Fruit fly (Drosophila melanogaster): ENCODE results near the gene CG7742.

CG7742 gene

DNA sequence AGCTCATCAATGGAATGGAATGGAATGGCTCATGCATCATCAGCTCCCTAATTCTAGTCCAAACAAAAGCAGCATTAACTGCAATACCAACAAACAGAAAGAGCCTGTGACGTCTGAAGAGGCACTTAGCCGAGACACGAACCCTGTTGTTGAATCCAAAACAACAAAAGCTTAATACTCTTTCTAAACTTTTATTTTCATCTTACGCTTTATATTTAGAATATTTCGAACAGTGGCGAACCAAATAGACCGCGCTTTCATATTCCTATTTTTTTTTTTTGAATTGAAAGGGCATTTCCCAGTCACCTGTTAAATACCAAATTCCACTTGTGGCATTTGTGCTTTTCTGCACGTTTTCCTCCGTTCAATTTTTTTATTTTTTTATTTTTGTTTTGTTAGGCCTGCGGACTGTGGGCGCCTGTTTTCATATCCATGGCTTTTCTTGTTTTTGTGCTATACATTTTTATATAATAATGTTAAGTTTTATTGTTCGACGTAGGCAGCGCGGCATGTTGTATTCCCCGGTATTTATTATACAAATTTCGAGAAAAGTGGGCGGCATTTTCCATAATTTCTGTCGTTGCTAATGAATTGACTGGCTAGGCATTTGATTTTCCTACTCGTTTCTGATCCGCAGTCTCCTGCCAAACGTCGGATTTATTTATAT lies 10.8 kb upstream of the CG7742 start:
- no peak for TF ChIP-seq CG8319 (GFP tag; optimal IDR thresholded peaks at IDR 0.05)
- no peak for TF ChIP-seq fd85E (GFP tag; optimal IDR thresholded peaks at IDR 0.05)
- peak; percentile 47; the same call in 1 of the 2 replicates for TF ChIP-seq CG11294 (GFP tag; IDR thresholded peaks at IDR 0.05)
- peak; percentile 86 for TF ChIP-seq eg (GFP tag; IDR thresholded peaks at IDR 0.05)
- TF ChIP-seq Ets96B (tag; optimal IDR thresholded peaks at IDR 0.05): no peak
- TF ChIP-seq fkh (GFP tag; optimal IDR thresholded peaks at IDR 0.05): no peak
- peak; percentile 57 for TF ChIP-seq Gug (GFP tag; IDR thresholded peaks at IDR 0.05)
- peak; percentile 64 for TF ChIP-seq CG32006 (GFP tag; optimal IDR thresholded peaks at IDR 0.05)
- TF ChIP-seq Sox14 (GFP tag; optimal IDR thresholded peaks at IDR 0.05): peak; percentile 34
- TF ChIP-seq CG11902 (GFP tag; optimal IDR thresholded peaks at IDR 0.05): no peak
- peak; percentile 7 for TF ChIP-seq CG6792 (GFP tag; optimal IDR thresholded peaks at IDR 0.05)
- no peak for TF ChIP-seq CG8632 (GFP tag; optimal IDR thresholded peaks at IDR 0.05)
- TF ChIP-seq CG6276 (GFP tag; optimal IDR thresholded peaks at IDR 0.05): peak; percentile 32
- no peak for TF ChIP-seq Hr39 (GFP tag; optimal IDR thresholded peaks at IDR 0.05)
- TF ChIP-seq Ets21C (GFP tag; optimal IDR thresholded peaks at IDR 0.05): peak; percentile 9
- TF ChIP-seq CG6808 (GFP tag; optimal IDR thresholded peaks at IDR 0.05): no peak
- TF ChIP-seq topi (GFP tag; optimal IDR thresholded peaks at IDR 0.05): peak; percentile 28
- no peak for TF ChIP-seq Eip78C (GFP tag)
- TF ChIP-seq spab (GFP tag; optimal IDR thresholded peaks at IDR 0.05): no peak
- peak; percentile 26 for TF ChIP-seq net (GFP tag; optimal IDR thresholded peaks at IDR 0.05)
- no peak for TF ChIP-seq Eip75B (GFP tag; optimal IDR thresholded peaks at IDR 0.05)
- TF ChIP-seq OdsH (GFP tag; optimal IDR thresholded peaks at IDR 0.05): peak; percentile 55
- peak; percentile 27 for TF ChIP-seq cyc (GFP tag; optimal IDR thresholded peaks at IDR 0.05)
- peak; percentile 38 for TF ChIP-seq Lpt (GFP tag; optimal IDR thresholded peaks at IDR 0.05)
- TF ChIP-seq acj6 (GFP tag; optimal IDR thresholded peaks at IDR 0.05): peak; percentile 46
- TF ChIP-seq Met (GFP tag; optimal IDR thresholded peaks at IDR 0.05): peak; percentile 48
- peak; percentile 79 for TF ChIP-seq CG8119 (GFP tag; IDR thresholded peaks at IDR 0.05)
- TF ChIP-seq Smox (GFP tag; optimal IDR thresholded peaks at IDR 0.05): no peak
- TF ChIP-seq CG10669 (GFP tag; optimal IDR thresholded peaks at IDR 0.05): no peak
- TF ChIP-seq CG3919 (GFP tag; optimal IDR thresholded peaks at IDR 0.05): peak; percentile 34
- TF ChIP-seq pdm3 (GFP tag; optimal IDR thresholded peaks at IDR 0.05): peak; percentile 49
- TF ChIP-seq dac (GFP tag; optimal IDR thresholded peaks at IDR 0.05): no peak
- peak; percentile 53 for TF ChIP-seq esn (GFP tag; optimal IDR thresholded peaks at IDR 0.05)
- no peak for TF ChIP-seq CG3032 (tag; optimal IDR thresholded peaks at IDR 0.05)
- TF ChIP-seq Hr4 (GFP tag; optimal IDR thresholded peaks at IDR 0.05): peak; percentile 75
- no peak for TF ChIP-seq Hr38 (GFP tag; optimal IDR thresholded peaks at IDR 0.05)
- TF ChIP-seq salr (GFP tag; optimal IDR thresholded peaks at IDR 0.05): peak in 1 of 2 experiments; percentile 4
- no peak for TF ChIP-seq ss (GFP tag; optimal IDR thresholded peaks at IDR 0.05)
- no peak for TF ChIP-seq svp (GFP tag)
- TF ChIP-seq CG34406 (GFP tag; optimal IDR thresholded peaks at IDR 0.05): no peak
- TF ChIP-seq dsx (GFP tag; optimal IDR thresholded peaks at IDR 0.05; ENCODE audit: poor library complexity, severe bottlenecking): no peak
- TF ChIP-seq CG7368 (GFP tag; optimal IDR thresholded peaks at IDR 0.05): no peak
- TF ChIP-seq CG9139 (GFP tag; optimal IDR thresholded peaks at IDR 0.05): no peak
- peak; percentile 16 for TF ChIP-seq CG10631 (GFP tag; optimal IDR thresholded peaks at IDR 0.05)
- TF ChIP-seq Sox15 (GFP tag; optimal IDR thresholded peaks at IDR 0.05): no peak
- peak; percentile 27 for TF ChIP-seq achi (GFP tag; optimal IDR thresholded peaks at IDR 0.05)
- no peak for TF ChIP-seq Blimp-1 (GFP tag; optimal IDR thresholded peaks at IDR 0.05)
- no peak for TF ChIP-seq CG11762 (GFP tag; optimal IDR thresholded peaks at IDR 0.05; ENCODE audit: insufficient read depth)
- TF ChIP-seq lz (GFP tag; optimal IDR thresholded peaks at IDR 0.05): peak; percentile 40
- peak; percentile 12 for TF ChIP-seq vri (GFP tag; optimal IDR thresholded peaks at IDR 0.05)
- TF ChIP-seq CG6854 (GFP tag; optimal IDR thresholded peaks at IDR 0.05): no peak
- no peak for TF ChIP-seq CG16779 (tag; optimal IDR thresholded peaks at IDR 0.05)

Data from whole organism, prepupa.